Fruit fly (Drosophila melanogaster): ENCODE results near the gene CG1907.

CG1907 gene

dm6 chr3R:29618515-29619157 is at the start of gene CG1907 (continued):
- peak; percentile 95 for TF ChIP-seq Rx (GFP tag; IDR thresholded peaks at IDR 0.05)
- peak; percentile 98 for TF ChIP-seq CG10209 (GFP tag; optimal IDR thresholded peaks at IDR 0.05)
- peak; percentile 97 for TF ChIP-seq CG8388 (GFP tag; optimal IDR thresholded peaks at IDR 0.05)
- peak; percentile 97 for TF ChIP-seq ken (GFP tag; IDR thresholded peaks at IDR 0.05)
- peak; percentile 99 for TF ChIP-seq slbo (GFP tag; IDR thresholded peaks at IDR 0.05)
- TF ChIP-seq slp2 (GFP tag; optimal IDR thresholded peaks at IDR 0.05) = peak; percentile 83
- peak; percentile 97 for TF ChIP-seq Sox100B (GFP tag; optimal IDR thresholded peaks at IDR 0.05)
- peak in 1 of 3 experiments; percentile 95 for TF ChIP-seq Stat92E (GFP tag; optimal IDR thresholded peaks at IDR 0.05)
- TF ChIP-seq CG11456 (GFP tag; IDR thresholded peaks at IDR 0.05) = peak; percentile 97
- TF ChIP-seq fd102C (GFP tag; optimal IDR thresholded peaks at IDR 0.05) = peak; percentile 86
- peak; percentile 100 for TF ChIP-seq row (GFP tag; IDR thresholded peaks at IDR 0.05)
- peak; percentile 91 for TF ChIP-seq CG2120 (GFP tag; optimal IDR thresholded peaks at IDR 0.05)
- TF ChIP-seq CG17385 (GFP tag; optimal IDR thresholded peaks at IDR 0.05) = peak; percentile 95
- TF ChIP-seq lab (GFP tag; optimal IDR thresholded peaks at IDR 0.05) = peak; percentile 99
- TF ChIP-seq CG8089 (GFP tag; optimal IDR thresholded peaks at IDR 0.05) = peak; percentile 76
- TF ChIP-seq eyg (GFP tag; optimal IDR thresholded peaks at IDR 0.05) = peak; percentile 41
- peak; percentile 98 for TF ChIP-seq sens (GFP tag)
- no peak for TF ChIP-seq ato (GFP tag; IDR thresholded peaks at IDR 0.05; ENCODE audit: partially characterized antibody)
- peak; percentile 96 for TF ChIP-seq YL-1 (GFP tag; optimal IDR thresholded peaks at IDR 0.05)
- TF ChIP-seq nerfin-1 (tag; optimal IDR thresholded peaks at IDR 0.05) = peak; percentile 97
- TF ChIP-seq Nf-YC (tag; optimal IDR thresholded peaks at IDR 0.05) = peak; percentile 91
- peak; percentile 93 for TF ChIP-seq tup (GFP tag; optimal IDR thresholded peaks at IDR 0.05)
- TF ChIP-seq Oaz (GFP tag; IDR thresholded peaks at IDR 0.05) = peak; percentile 96
- peak; percentile 97 for TF ChIP-seq peb (GFP tag; IDR thresholded peaks at IDR 0.05)
- TF ChIP-seq org-1 (GFP tag; optimal IDR thresholded peaks at IDR 0.05) = peak; percentile 97
- peak; percentile 77 for TF ChIP-seq CG9609 (GFP tag; optimal IDR thresholded peaks at IDR 0.05)
- peak; percentile 45 for TF ChIP-seq pzg (GFP tag; optimal IDR thresholded peaks at IDR 0.05)
- TF ChIP-seq CG17186 (GFP tag; optimal IDR thresholded peaks at IDR 0.05) = peak; percentile 92
- TF ChIP-seq CG11723 (GFP tag; optimal IDR thresholded peaks at IDR 0.05) = peak; percentile 98
- peak; percentile 99 for TF ChIP-seq E2f1 (GFP tag; IDR thresholded peaks at IDR 0.05)
- TF ChIP-seq CG14860 (GFP tag; IDR thresholded peaks at IDR 0.05; ENCODE audit: partially characterized antibody) = no peak
- peak; percentile 85 for TF ChIP-seq CG17802 (tag; optimal IDR thresholded peaks at IDR 0.05)
- peak; percentile 96 for TF ChIP-seq Max (GFP tag; optimal IDR thresholded peaks at IDR 0.05)
- peak; percentile 97 for TF ChIP-seq CG15601 (tag; optimal IDR thresholded peaks at IDR 0.05)
- TF ChIP-seq Aef1 (GFP tag; IDR thresholded peaks at IDR 0.05) = peak; percentile 99
- TF ChIP-seq GATAe (GFP tag; conservative IDR thresholded peaks at IDR 0.05) = peak; percentile 94
- TF ChIP-seq CG12942 (GFP tag; optimal IDR thresholded peaks at IDR 0.05) = peak; percentile 96
- peak; percentile 89 for TF ChIP-seq CG16779 (GFP tag; IDR thresholded peaks at IDR 0.05)
- TF ChIP-seq CG18476 (GFP tag; optimal IDR thresholded peaks at IDR 0.05) = peak; percentile 93
- peak; percentile 72 for TF ChIP-seq CG11398 (GFP tag; optimal IDR thresholded peaks at IDR 0.05)
- TF ChIP-seq CoRest (tag; optimal IDR thresholded peaks at IDR 0.05) = peak; percentile 99
- peak; percentile 93 for TF ChIP-seq lilli (GFP tag; optimal IDR thresholded peaks at IDR 0.05)
- TF ChIP-seq knrl (GFP tag; IDR thresholded peaks at IDR 0.05; ENCODE audit: partially characterized antibody) = peak; percentile 42; the same call in 1 of the 3 replicates
- TF ChIP-seq Dll (GFP tag; IDR thresholded peaks at IDR 0.05; ENCODE audit: partially characterized antibody) = peak; percentile 68
- TF ChIP-seq MTF-1 (GFP tag; optimal IDR thresholded peaks at IDR 0.05; ENCODE audit: borderline replicate concordance) = peak; percentile 93
- TF ChIP-seq CG10147 (GFP tag; optimal IDR thresholded peaks at IDR 0.05) = peak; percentile 97
- TF ChIP-seq CG4282 (GFP tag; optimal IDR thresholded peaks at IDR 0.05) = peak; percentile 58
- TF ChIP-seq Scr (GFP tag; IDR thresholded peaks at IDR 0.05; ENCODE audit: partially characterized antibody) = peak; percentile 45
- TF ChIP-seq aop (GFP tag; IDR thresholded peaks at IDR 0.05) = peak; percentile 88
